Worm (Caenorhabditis elegans): ENCODE results near the gene cnc-11.

cnc-11 gene

ce11 chrV:1442042-1442441 lies at the start of gene cnc-11:
TSS of gene cnc-11 (plus strand) at chrV:1442342.
- TF ChIP-seq unc-62 (GFP tag; optimal IDR thresholded peaks at IDR 0.05 in 1 of 2) (peak in 1 of 2 experiments; percentile 65), unc-62 (tag; optimal IDR thresholded peaks at IDR 0.05) (no peak), hlh-30 (tag; optimal IDR thresholded peaks at IDR 0.05; ENCODE audit: insufficient read depth) (no peak)

ce11 chrV:1392900-1393299 lies 49.2 kb upstream of the cnc-11 start, which contains the start of gene Y75B7AR.1:
TSS of gene Y75B7AR.1 (minus strand) at chrV:1393000.
- peak; percentile 75 for TF ChIP-seq aha-1 (tag)
- TF ChIP-seq unc-62 (GFP tag; optimal IDR thresholded peaks at IDR 0.05 in 1 of 2), result peak in 1 of 2 experiments; percentile 14
- no peak for TF ChIP-seq unc-62 (tag; optimal IDR thresholded peaks at IDR 0.05)
- TF ChIP-seq spr-3 (GFP tag; optimal IDR thresholded peaks at IDR 0.05), result no peak

ce11 chrV:1408116-1408515 lies 34.0 kb upstream of the cnc-11 start:
- no peak for TF ChIP-seq nhr-42 (GFP tag; IDR thresholded peaks at IDR 0.05)
- no peak for TF ChIP-seq dmd-9 (GFP tag; IDR thresholded peaks at IDR 0.05)
- TF ChIP-seq lin-38 (GFP tag; IDR thresholded peaks at IDR 0.05), result no peak
- no peak for TF ChIP-seq lim-7 (GFP tag; IDR thresholded peaks at IDR 0.05)
- TF ChIP-seq nhr-28 (tag; optimal IDR thresholded peaks at IDR 0.05), result no peak
- TF ChIP-seq dmd-6 (GFP tag; IDR thresholded peaks at IDR 0.05), result no peak
- TF ChIP-seq snpc-1.2 (GFP tag; IDR thresholded peaks at IDR 0.05), result no peak
- no peak for TF ChIP-seq F37D6.2 (tag; optimal IDR thresholded peaks at IDR 0.05)
- TF ChIP-seq aha-1 (tag), result no peak
- TF ChIP-seq cey-2 (tag; optimal IDR thresholded peaks at IDR 0.05; ENCODE audit: borderline replicate concordance, insufficient read depth), result no peak
- no peak for TF ChIP-seq daf-16 (GFP tag; optimal IDR thresholded peaks at IDR 0.05)
- no peak for TF ChIP-seq daf-16 (tag; optimal IDR thresholded peaks at IDR 0.05)
- no peak for TF ChIP-seq Y48G9A.11 (GFP tag; IDR thresholded peaks at IDR 0.05)
- no peak for TF ChIP-seq Y75B8A.6 (GFP tag; IDR thresholded peaks at IDR 0.05)
- TF ChIP-seq ctbp-1 (GFP tag; IDR thresholded peaks at IDR 0.05), result no peak
- TF ChIP-seq unc-62 (GFP tag; optimal IDR thresholded peaks at IDR 0.05 in 1 of 2), result no peak
- no peak for TF ChIP-seq unc-62 (tag; optimal IDR thresholded peaks at IDR 0.05)
- no peak for TF ChIP-seq dve-1 (tag; optimal IDR thresholded peaks at IDR 0.05; ENCODE audit: insufficient read depth)
- TF ChIP-seq lin-15B (tag; optimal IDR thresholded peaks at IDR 0.05), result no peak
- no peak for TF ChIP-seq F10B5.3 (tag; optimal IDR thresholded peaks at IDR 0.05)

ce11 chrV:1410727-1411126 lies 31.4 kb upstream of the cnc-11 start:
- TF ChIP-seq dmd-6 (GFP tag; IDR thresholded peaks at IDR 0.05) (no peak), ZK337.2 (GFP tag; IDR thresholded peaks at IDR 0.05) (no peak), set-16 (GFP tag; IDR thresholded peaks at IDR 0.05) (no peak), fos-1 (tag; optimal IDR thresholded peaks at IDR 0.05) (no peak), egl-43 (GFP tag; IDR thresholded peaks at IDR 0.05) (no peak), cey-2 (tag; optimal IDR thresholded peaks at IDR 0.05; ENCODE audit: borderline replicate concordance, insufficient read depth) (no peak), ama-1 (optimal IDR thresholded peaks at IDR 0.05) (no peak), F37D6.2 (tag; optimal IDR thresholded peaks at IDR 0.05) (no peak), arid-1 (GFP tag; conservative IDR thresholded peaks at IDR 0.05) (no peak), lin-15B (tag; optimal IDR thresholded peaks at IDR 0.05) (no peak), spr-3 (GFP tag; optimal IDR thresholded peaks at IDR 0.05) (no peak), daf-16 (GFP tag; optimal IDR thresholded peaks at IDR 0.05) (no peak), daf-16 (tag; optimal IDR thresholded peaks at IDR 0.05) (no peak), nhr-102 (tag; optimal IDR thresholded peaks at IDR 0.05) (no peak), duxl-1 (tag; optimal IDR thresholded peaks at IDR 0.05; ENCODE audit: poor library complexity) (no peak), ceh-82 (tag; optimal IDR thresholded peaks at IDR 0.05) (no peak), Y5F2A.4 (GFP tag; optimal IDR thresholded peaks at IDR 0.05) (no peak), saeg-2 (GFP tag; IDR thresholded peaks at IDR 0.05) (no peak)

ce11 chrV:1411459-1411858 lies 30.7 kb upstream of the cnc-11 start, which contains the start of gene snt-5:
TSS of gene snt-5 (minus strand) at chrV:1411559.
- TF ChIP-seq saeg-2 (GFP tag; IDR thresholded peaks at IDR 0.05), result no peak
- no peak for TF ChIP-seq hif-1 (tag; optimal IDR thresholded peaks at IDR 0.05)
- TF ChIP-seq aha-1 (tag), result no peak
- no peak for TF ChIP-seq ZK337.2 (GFP tag; IDR thresholded peaks at IDR 0.05)
- TF ChIP-seq hlh-11 (tag; optimal IDR thresholded peaks at IDR 0.05), result no peak
- no peak for TF ChIP-seq skn-1 (tag; optimal IDR thresholded peaks at IDR 0.05)
- TF ChIP-seq aly-2 (tag; optimal IDR thresholded peaks at IDR 0.05), result no peak
- no peak for TF ChIP-seq unc-130 (GFP tag; optimal IDR thresholded peaks at IDR 0.05)
- no peak for TF ChIP-seq lin-15B (tag; optimal IDR thresholded peaks at IDR 0.05)
- TF ChIP-seq daf-8 (GFP tag; IDR thresholded peaks at IDR 0.05), result no peak
- TF ChIP-seq nhr-77 (tag; optimal IDR thresholded peaks at IDR 0.05), result no peak
- no peak for TF ChIP-seq ztf-7 (tag; optimal IDR thresholded peaks at IDR 0.05)
- no peak for TF ChIP-seq hlh-30 (tag; optimal IDR thresholded peaks at IDR 0.05; ENCODE audit: insufficient read depth)
- TF ChIP-seq zag-1 (tag; optimal IDR thresholded peaks at IDR 0.05), result no peak
- no peak for TF ChIP-seq mep-1 (tag; optimal IDR thresholded peaks at IDR 0.05)
- TF ChIP-seq pha-4 (GFP tag; IDR thresholded peaks at IDR 0.05), result no peak
- no peak for TF ChIP-seq pha-4 (tag; optimal IDR thresholded peaks at IDR 0.05)

Measured in whole organism, L4 larva.